Worm (Caenorhabditis elegans): Measurements from ENCODE around the gene F45E1.4.

ce11 chrX:8003663-8004062 is 17.9 kb downstream of the F45E1.4 start, which contains the start of the genes F45E1.1 and F45E1.2:
- TF ChIP-seq eyg-1 (tag; optimal IDR thresholded peaks at IDR 0.05), result no peak
- TF ChIP-seq pax-1 (tag; optimal IDR thresholded peaks at IDR 0.05), result no peak
- TF ChIP-seq pros-1 (tag; optimal IDR thresholded peaks at IDR 0.05), result no peak
- TF ChIP-seq dmd-4 (tag; optimal IDR thresholded peaks at IDR 0.05; ENCODE audit: borderline replicate concordance), result no peak
- no peak for TF ChIP-seq ceh-9 (tag; optimal IDR thresholded peaks at IDR 0.05)
- no peak for TF ChIP-seq dve-1 (tag; optimal IDR thresholded peaks at IDR 0.05)
- no peak for TF ChIP-seq ama-1 (optimal IDR thresholded peaks at IDR 0.05)
- no peak for TF ChIP-seq sox-4 (tag; optimal IDR thresholded peaks at IDR 0.05)
- no peak for TF ChIP-seq F13H6.1 (tag; optimal IDR thresholded peaks at IDR 0.05)
- TF ChIP-seq hlh-8 (tag; optimal IDR thresholded peaks at IDR 0.05), result no peak

Data from whole organism, late embryonic.